Worm (Caenorhabditis elegans) whole organism, late embryonic: ENCODE results near the gene F37A8.2.

Experiments
- C08G9.2 ChIP-seq: sonication (generic microtip); optimal IDR thresholded peaks from 2 replicates; lab custom pipeline; 2016; ENCODE audit warnings: mild to moderate bottlenecking, missing genetic modification characterization, moderate library complexity, missing compliant biosample characterization
- Y22D7AL.16 ChIP-seq: sonication (generic microtip); optimal IDR thresholded peaks from 2 replicates; lab custom pipeline; 2016; ENCODE audit warnings: missing genetic modification characterization, missing compliant biosample characterization
- ama-1 ChIP-seq: fragments of 150-350 bp; optimal IDR thresholded peaks from 2 replicates; lab custom pipeline; 2014
- hlh-8 ChIP-seq: sonication (generic microtip); optimal IDR thresholded peaks from 2 replicates; lab custom pipeline; 2016; ENCODE audit warnings: missing genotype, missing genetic modification characterization, missing compliant biosample characterization
- lim-6 ChIP-seq: sonication (generic microtip); optimal IDR thresholded peaks from 2 replicates; lab custom pipeline; 2016; ENCODE audit warnings: missing genetic modification characterization, missing compliant biosample characterization
- pha-4 ChIP-seq: fragments of 150-350 bp; optimal IDR thresholded peaks from 2 replicates; lab custom pipeline; 2018; ENCODE audit warnings: missing biosample characterization, missing genetic modification reagents, missing genetic modification characterization
- pqm-1 ChIP-seq: sonication (generic microtip); optimal IDR thresholded peaks from 2 replicates; lab custom pipeline; 2016; ENCODE audit warnings: missing genetic modification characterization, missing compliant biosample characterization
- rnt-1 ChIP-seq: sonication (generic microtip); optimal IDR thresholded peaks from 2 replicates; lab custom pipeline; 2016; ENCODE audit warnings: missing genetic modification characterization, missing compliant biosample characterization
- unc-3 ChIP-seq, 2 experiments: fragments of 200-800 bp in 1 of 2; sonication (Bioruptor generic) in 1 of 2; sonication (generic microtip) in 1 of 2; conservative IDR thresholded peaks in 1 of 2; optimal IDR thresholded peaks in 1 of 2; 2 replicates each; pipeline versions ENCODE4 v1.3.6 to Lab custom; 2016 to 2022; ENCODE audit warnings: missing compliant biosample characterization in 2 of 2, missing genetic modification characterization in 2 of 2, missing genetic modification reagents in 1 of 2
- unc-55 ChIP-seq: sonication (generic microtip); optimal IDR thresholded peaks from 2 replicates; lab custom pipeline; 2017; ENCODE audit warnings: missing biosample characterization, missing genetic modification reagents, missing genetic modification characterization
- unc-86 ChIP-seq: sonication (generic microtip); optimal IDR thresholded peaks from 2 replicates; lab custom pipeline; 2016; ENCODE audit warnings: missing genetic modification characterization, missing compliant biosample characterization

DNA sequence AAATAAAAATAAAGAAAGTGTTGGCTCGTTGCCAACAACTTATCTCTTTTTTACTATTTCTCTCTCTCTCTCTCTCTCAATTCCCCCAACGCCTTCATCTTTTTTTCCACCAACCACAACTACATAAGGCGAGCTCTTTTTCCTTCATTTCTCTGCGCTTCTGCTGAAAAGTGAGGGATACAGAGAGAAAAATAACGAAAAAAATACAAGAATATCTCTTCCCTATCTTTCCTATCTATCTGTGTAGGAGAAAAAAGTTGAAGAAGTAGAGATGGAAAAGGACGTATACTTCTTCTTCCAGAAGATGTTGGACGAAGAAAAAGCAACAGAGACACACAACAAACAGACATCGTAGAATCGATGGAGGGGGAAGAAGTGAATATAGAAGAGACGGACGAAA lies 32.5 kb downstream of the F37A8.2 start:
- TF ChIP-seq C08G9.2 (no peak), pha-4 (no peak), rnt-1 (no peak), unc-55 (GFP tag; lab: Kevin White, UChicago) (no peak), lim-6 (no peak), hlh-8 (tag; lab: Kevin White, UChicago) (no peak), ama-1 (lab: Kevin White, UChicago) (no peak), unc-86 (tag; lab: Kevin White, UChicago) (no peak), Y22D7AL.16 (tag; lab: Kevin White, UChicago) (no peak), pqm-1 (tag; lab: Kevin White, UChicago) (no peak), unc-3 (GFP tag; conservative IDR thresholded peaks at IDR 0.05; lab: Robert Waterston, UW) (no peak), unc-3 (tag; optimal IDR thresholded peaks at IDR 0.05; lab: Kevin White, UChicago) (no peak)
